Fruit fly (Drosophila melanogaster) whole organism: ENCODE measurements around the gene CG6125.

Source experiments
- CG8478 ChIP-seq: fragments of >200 bp; optimal IDR thresholded peaks from 2 replicates; lab custom pipeline; 2018; ENCODE audit warnings: inconsistent platforms
- EcR ChIP-seq, 2 experiments: fragments of >200 bp; optimal IDR thresholded peaks; 2 replicates each; lab custom pipeline; 2017; ENCODE audit warnings: missing biosample characterization in 2 of 2, missing genetic modification characterization in 2 of 2, missing genetic modification reagents in 2 of 2
- pan ChIP-seq: fragments of >200 bp; optimal IDR thresholded peaks from 2 replicates; lab custom pipeline; 2017
- psq ChIP-seq: fragments of >200 bp; optimal IDR thresholded peaks from 2 replicates; lab custom pipeline; 2017
- usp ChIP-seq: fragments of >200 bp; optimal IDR thresholded peaks from 2 replicates; lab custom pipeline; 2017; ENCODE audit warnings: missing biosample characterization, missing genetic modification characterization, mixed read lengths

- TF ChIP-seq CG8478 (lab: Kevin White, UChicago) (no peak), pan (no peak), EcR (GFP tag; optimal IDR thresholded peaks at IDR 0.05; lab: Kevin White, UChicago) (no peak), psq (lab: Kevin White, UChicago) (no peak), usp (no peak)
Observed at dm6 chr3R:15375470-15375869, 31.4 kb downstream of the CG6125 start.
